Fruit fly (Drosophila melanogaster): ENCODE results near the gene CG42724.

Gene CG42724

DNA sequence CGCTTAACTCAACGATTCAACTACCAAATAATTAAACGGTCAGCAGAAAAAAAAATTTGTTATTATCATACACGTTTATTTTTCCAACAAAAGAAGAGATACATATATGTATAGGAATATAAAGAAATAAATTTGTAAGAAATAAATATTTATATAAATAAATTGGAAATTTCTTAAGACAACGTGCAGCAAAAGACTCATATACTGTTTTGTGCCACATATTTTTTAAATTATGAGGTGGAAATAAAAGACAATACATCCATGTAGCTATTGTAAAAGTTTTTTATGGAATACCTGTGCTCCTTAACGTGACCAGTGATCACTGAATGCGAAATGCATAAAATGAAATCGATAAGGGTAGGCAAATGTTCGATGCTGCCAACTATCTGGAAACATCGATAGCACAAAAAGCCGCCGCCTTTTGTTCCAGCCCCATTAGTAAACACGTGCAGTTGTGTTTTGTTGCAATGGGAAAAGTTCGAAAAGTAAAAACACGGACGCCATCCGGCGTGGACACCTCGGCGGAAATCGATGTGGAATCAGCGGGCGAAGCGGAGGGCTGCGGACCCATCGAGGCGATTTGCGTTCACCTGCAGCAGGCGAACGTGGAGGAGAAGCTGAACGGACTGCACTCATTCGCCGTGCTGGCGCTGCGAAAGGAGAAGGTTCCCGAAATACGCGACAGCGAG, 606 bp upstream of the CG42724 start, which contains the start of gene CG10286 (continued):
- peak; percentile 76; the same call in 1 of the 3 replicates for TF ChIP-seq CG7963 (GFP tag; IDR thresholded peaks at IDR 0.05; ENCODE audit: partially characterized antibody)
- TF ChIP-seq CG6813 (GFP tag; optimal IDR thresholded peaks at IDR 0.05), result peak; percentile 47
- no peak for TF ChIP-seq CG11398 (GFP tag; optimal IDR thresholded peaks at IDR 0.05)
- TF ChIP-seq bbx (GFP tag; IDR thresholded peaks at IDR 0.05; ENCODE audit: partially characterized antibody), result peak; percentile 87
- TF ChIP-seq dm (GFP tag; optimal IDR thresholded peaks at IDR 0.05), result peak; percentile 97
- no peak for TF ChIP-seq CG9215 (GFP tag; IDR thresholded peaks at IDR 0.05)
- 0 out of 3 replicates have a peak, but pooled peaks have one; percentile 54 for TF ChIP-seq CG14860 (GFP tag; IDR thresholded peaks at IDR 0.05; ENCODE audit: partially characterized antibody)
- TF ChIP-seq CG12942 (GFP tag; optimal IDR thresholded peaks at IDR 0.05), result no peak
- TF ChIP-seq bab2 (GFP tag; optimal IDR thresholded peaks at IDR 0.05), result no peak
- TF ChIP-seq Nf-YC (tag; optimal IDR thresholded peaks at IDR 0.05), result no peak
- peak; percentile 62; the same call in 1 of the 2 replicates for TF ChIP-seq CG1024 (GFP tag; IDR thresholded peaks at IDR 0.05)
- TF ChIP-seq Vsx1 (GFP tag; optimal IDR thresholded peaks at IDR 0.05), result no peak
- TF ChIP-seq CG12219 (GFP tag; optimal IDR thresholded peaks at IDR 0.05), result no peak
- no peak for TF ChIP-seq CG11723 (GFP tag; optimal IDR thresholded peaks at IDR 0.05)
- no peak for TF ChIP-seq tio (GFP tag; optimal IDR thresholded peaks at IDR 0.05)
- TF ChIP-seq jumu (GFP tag; optimal IDR thresholded peaks at IDR 0.05), result peak; percentile 24
- peak; percentile 57 for TF ChIP-seq onecut (GFP tag; IDR thresholded peaks at IDR 0.05)
- TF ChIP-seq stc (GFP tag; IDR thresholded peaks at IDR 0.05), result no peak
- TF ChIP-seq Eip74EF (GFP tag; optimal IDR thresholded peaks at IDR 0.05), result no peak
- peak; percentile 14 for TF ChIP-seq CG4617 (GFP tag; optimal IDR thresholded peaks at IDR 0.05; ENCODE audit: borderline replicate concordance)
- TF ChIP-seq ewg (GFP tag; optimal IDR thresholded peaks at IDR 0.05), result no peak
- TF ChIP-seq BtbVII (GFP tag; optimal IDR thresholded peaks at IDR 0.05), result no peak
- peak; percentile 20 for TF ChIP-seq Hr3 (GFP tag; optimal IDR thresholded peaks at IDR 0.05)
- TF ChIP-seq CG4360 (GFP tag; IDR thresholded peaks at IDR 0.05), result no peak
- TF ChIP-seq ems (GFP tag; optimal IDR thresholded peaks at IDR 0.05), result no peak
- peak; percentile 19 for TF ChIP-seq bcd (GFP tag; optimal IDR thresholded peaks at IDR 0.05)
- peak; percentile 33 for TF ChIP-seq CG3281 (GFP tag; optimal IDR thresholded peaks at IDR 0.05)
- peak; percentile 46 for TF ChIP-seq CG10431 (GFP tag; optimal IDR thresholded peaks at IDR 0.05)
- TF ChIP-seq ash1 (GFP tag; optimal IDR thresholded peaks at IDR 0.05), result no peak
- peak; percentile 50 for TF ChIP-seq hbn (GFP tag; IDR thresholded peaks at IDR 0.05; ENCODE audit: partially characterized antibody)
- TF ChIP-seq eyg (GFP tag; optimal IDR thresholded peaks at IDR 0.05), result no peak
- TF ChIP-seq Meics (GFP tag; optimal IDR thresholded peaks at IDR 0.05), result no peak
- TF ChIP-seq dmrt11E (tag; optimal IDR thresholded peaks at IDR 0.05), result no peak
- TF ChIP-seq CG10959 (GFP tag; IDR thresholded peaks at IDR 0.05), result no peak
- TF ChIP-seq CG10654 (GFP tag; optimal IDR thresholded peaks at IDR 0.05), result no peak
- no peak for TF ChIP-seq kah (GFP tag; optimal IDR thresholded peaks at IDR 0.05)
- no peak for TF ChIP-seq corto (GFP tag; optimal IDR thresholded peaks at IDR 0.05)
- TF ChIP-seq vvl (GFP tag; IDR thresholded peaks at IDR 0.05), result peak; percentile 72
- TF ChIP-seq danr (GFP tag; IDR thresholded peaks at IDR 0.05), result no peak
- TF ChIP-seq HLHmδ (GFP tag; optimal IDR thresholded peaks at IDR 0.05), result no peak
- no peak for TF ChIP-seq sim (GFP tag; IDR thresholded peaks at IDR 0.05)
- TF ChIP-seq zen2 (GFP tag; IDR thresholded peaks at IDR 0.05; ENCODE audit: partially characterized antibody), result peak; percentile 63; the same call in 1 of the 3 replicates
- TF ChIP-seq HHEX (GFP tag; optimal IDR thresholded peaks at IDR 0.05), result peak; percentile 9
- no peak for TF ChIP-seq CG2678 (tag; optimal IDR thresholded peaks at IDR 0.05)
- TF ChIP-seq CG9932 (GFP tag; IDR thresholded peaks at IDR 0.05), result peak; percentile 64
- peak; percentile 15 for TF ChIP-seq exex (tag; optimal IDR thresholded peaks at IDR 0.05)
- TF ChIP-seq CG18476 (GFP tag; optimal IDR thresholded peaks at IDR 0.05), result no peak
- TF ChIP-seq cwo (GFP tag; optimal IDR thresholded peaks at IDR 0.05), result peak; percentile 76
